Fruit fly (Drosophila melanogaster) whole organism, prepupa: Measurements from ENCODE around the gene CG33271.
A peak's percentile ranks its signal among the peaks of the same experiment; 100 is the strongest.

Experiments used
- Blimp-1 ChIP-seq: fragments of 200-800 bp; sonication (Bioruptor generic); optimal IDR thresholded peaks from 3 replicates; lab custom pipeline; 2017; ENCODE audit warnings: missing biosample characterization, missing genetic modification characterization, mild to moderate bottlenecking, moderate library complexity, missing genetic modification reagents
- CG10631 ChIP-seq: fragments of 200-800 bp; sonication (Bioruptor generic); optimal IDR thresholded peaks from 2 replicates; lab custom pipeline; 2016; ENCODE audit warnings: missing biosample characterization, missing genetic modification characterization
- CG11294 ChIP-seq: fragments of 200-800 bp; sonication (Bioruptor generic); IDR thresholded peaks from 2 replicates; pipeline ENCODE4 v1.3.6; 2022; ENCODE audit warnings: missing biosample characterization, missing genetic modification characterization
- CG3032 ChIP-seq: fragments of 200-800 bp; optimal IDR thresholded peaks from 2 replicates; lab custom pipeline; 2019; ENCODE audit warnings: missing biosample characterization, mild to moderate bottlenecking, missing genetic modification characterization, moderate library complexity
- CG34406 ChIP-seq: fragments of 200-800 bp; sonication (Bioruptor generic); optimal IDR thresholded peaks from 3 replicates; lab custom pipeline; 2016; ENCODE audit warnings: missing biosample characterization, missing genetic modification characterization
- CG3919 ChIP-seq: fragments of 200-800 bp; sonication (Bioruptor generic); optimal IDR thresholded peaks from 3 replicates; lab custom pipeline; 2016; ENCODE audit warnings: missing biosample characterization, missing genetic modification characterization
- CG6163 ChIP-seq: fragments of 200-800 bp; sonication (Bioruptor generic); IDR thresholded peaks from 3 replicates; pipeline ENCODE4 v1.3.6; 2022; ENCODE audit warnings: missing biosample characterization, missing genetic modification characterization
- CG6792 ChIP-seq: fragments of 200-800 bp; sonication (Bioruptor generic); optimal IDR thresholded peaks from 3 replicates; lab custom pipeline; 2016; ENCODE audit warnings: missing biosample characterization, missing genetic modification characterization
- CG6854 ChIP-seq: fragments of 200-800 bp; sonication (Bioruptor generic); optimal IDR thresholded peaks from 2 replicates; lab custom pipeline; 2017; ENCODE audit warnings: missing biosample characterization, mild to moderate bottlenecking, missing genetic modification characterization
- CG8319 ChIP-seq: fragments of 200-800 bp; sonication (Bioruptor generic); optimal IDR thresholded peaks from 3 replicates; lab custom pipeline; 2016; ENCODE audit warnings: missing biosample characterization, missing genetic modification characterization
- CG9139 ChIP-seq: fragments of 200-800 bp; sonication (Bioruptor generic); optimal IDR thresholded peaks from 3 replicates; lab custom pipeline; 2017; ENCODE audit warnings: missing biosample characterization, mild to moderate bottlenecking, missing genetic modification characterization
- Eip78C ChIP-seq: fragments of 200-800 bp; sonication (Bioruptor generic); peaks from one replicate; lab custom pipeline; 2016; ENCODE audit warnings: missing biosample characterization, missing genetic modification characterization
- Eip93F ChIP-seq: fragments of 200-800 bp; sonication (Bioruptor generic); optimal IDR thresholded peaks from 2 replicates; lab custom pipeline; 2016; ENCODE audit warnings: missing biosample characterization, mild to moderate bottlenecking, missing genetic modification characterization
- Ets21C ChIP-seq: fragments of 200-800 bp; sonication (Bioruptor generic); optimal IDR thresholded peaks from 3 replicates; lab custom pipeline; 2016; ENCODE audit warnings: missing biosample characterization, missing genetic modification characterization
- Ets96B ChIP-seq: fragments of 200-800 bp; optimal IDR thresholded peaks from 2 replicates; lab custom pipeline; 2019; ENCODE audit warnings: missing biosample characterization, mild to moderate bottlenecking, missing genetic modification characterization, moderate library complexity
- Gug ChIP-seq: fragments of 200-800 bp; sonication (Bioruptor generic); IDR thresholded peaks from 2 replicates; pipeline ENCODE4 v1.3.6; 2022; ENCODE audit warnings: missing biosample characterization, missing genetic modification characterization
- Hr38 ChIP-seq: sonication (Bioruptor generic); optimal IDR thresholded peaks from 2 replicates; lab custom pipeline; 2016; ENCODE audit warnings: missing biosample characterization, missing genetic modification characterization
- Hr39 ChIP-seq: fragments of 200-800 bp; sonication (Bioruptor generic); optimal IDR thresholded peaks from 2 replicates; lab custom pipeline; 2016; ENCODE audit warnings: missing biosample characterization, missing genetic modification characterization
- Hr4 ChIP-seq: fragments of 200-800 bp; sonication (Bioruptor generic); optimal IDR thresholded peaks from 3 replicates; lab custom pipeline; 2016; ENCODE audit warnings: missing biosample characterization, missing genetic modification characterization
- Lpt ChIP-seq: fragments of 200-800 bp; sonication (Bioruptor generic); optimal IDR thresholded peaks from 3 replicates; lab custom pipeline; 2016; ENCODE audit warnings: missing biosample characterization, missing genetic modification characterization
- OdsH ChIP-seq: fragments of 200-800 bp; sonication (Bioruptor generic); optimal IDR thresholded peaks from 3 replicates; lab custom pipeline; 2016; ENCODE audit warnings: missing biosample characterization, missing genetic modification characterization
- Sox102F ChIP-seq: fragments of 200-800 bp; sonication (Bioruptor generic); optimal IDR thresholded peaks from 2 replicates; lab custom pipeline; 2016; ENCODE audit warnings: missing biosample characterization, mild to moderate bottlenecking, missing genetic modification characterization
- Sox14 ChIP-seq: fragments of 200-800 bp; sonication (Bioruptor generic); optimal IDR thresholded peaks from 3 replicates; lab custom pipeline; 2016; ENCODE audit warnings: missing biosample characterization, missing genetic modification characterization
- Sox15 ChIP-seq: fragments of 200-800 bp; sonication (Bioruptor generic); optimal IDR thresholded peaks from 3 replicates; lab custom pipeline; 2016; ENCODE audit warnings: missing biosample characterization, missing genetic modification characterization
- acj6 ChIP-seq: fragments of 200-800 bp; sonication (Bioruptor generic); optimal IDR thresholded peaks from 3 replicates; lab custom pipeline; 2016; ENCODE audit warnings: missing biosample characterization, missing genetic modification characterization
- cyc ChIP-seq: fragments of 200-800 bp; sonication (Bioruptor generic); optimal IDR thresholded peaks from 3 replicates; lab custom pipeline; 2016; ENCODE audit warnings: missing biosample characterization, missing genetic modification characterization
- dac ChIP-seq: fragments of 200-800 bp; sonication (Bioruptor generic); optimal IDR thresholded peaks from 2 replicates; lab custom pipeline; 2017; ENCODE audit warnings: missing biosample characterization, mild to moderate bottlenecking, missing genetic modification characterization
- dsx ChIP-seq: fragments of 200-800 bp; optimal IDR thresholded peaks from 3 replicates; lab custom pipeline; 2019; ENCODE audit warnings: missing biosample characterization, mild to moderate bottlenecking, missing genetic modification characterization, moderate library complexity; ENCODE audit not compliant: poor library complexity, severe bottlenecking
- eg ChIP-seq: fragments of 200-800 bp; sonication (Bioruptor generic); IDR thresholded peaks from 3 replicates; pipeline ENCODE4 v1.3.6; 2022; ENCODE audit warnings: missing biosample characterization, missing genetic modification characterization
- esn ChIP-seq: fragments of 200-800 bp; sonication (Bioruptor generic); optimal IDR thresholded peaks from 2 replicates; lab custom pipeline; 2016; ENCODE audit warnings: missing biosample characterization, mild to moderate bottlenecking, missing genetic modification characterization, moderate library complexity
- fd85E ChIP-seq: fragments of 200-800 bp; sonication (Bioruptor generic); optimal IDR thresholded peaks from 3 replicates; lab custom pipeline; 2016; ENCODE audit warnings: missing biosample characterization, missing genetic modification characterization
- lz ChIP-seq: fragments of 200-800 bp; sonication (Bioruptor generic); optimal IDR thresholded peaks from 3 replicates; lab custom pipeline; 2016; ENCODE audit warnings: missing biosample characterization, missing genetic modification characterization
- pdm3 ChIP-seq: fragments of 200-800 bp; sonication (Bioruptor generic); optimal IDR thresholded peaks from 3 replicates; lab custom pipeline; 2016; ENCODE audit warnings: missing biosample characterization, missing genetic modification characterization
- salr ChIP-seq, 2 experiments: fragments of 200-800 bp; sonication (Bioruptor generic); optimal IDR thresholded peaks; 3 replicates each; lab custom pipeline; 2016 to 2018; ENCODE audit warnings: missing biosample characterization in 2 of 2, missing genetic modification characterization in 2 of 2, mild to moderate bottlenecking in 1 of 2
- spab ChIP-seq: fragments of 200-800 bp; sonication (Bioruptor generic); optimal IDR thresholded peaks from 2 replicates; lab custom pipeline; 2017; ENCODE audit warnings: missing biosample characterization, mild to moderate bottlenecking, missing genetic modification characterization, missing genetic modification reagents
- svp ChIP-seq: fragments of 200-800 bp; sonication (Bioruptor generic); peaks from one replicate; lab custom pipeline; 2016; ENCODE audit warnings: missing biosample characterization, missing genetic modification characterization
- topi ChIP-seq: fragments of 200-800 bp; sonication (Bioruptor generic); optimal IDR thresholded peaks from 3 replicates; lab custom pipeline; 2016; ENCODE audit warnings: missing biosample characterization, missing genetic modification characterization

The CG33271 gene

dm6 chr3L:11623245-11623883 lies 46.1 kb upstream of the CG33271 start (continued):
- TF ChIP-seq cyc (no peak), spab (GFP tag; lab: Kevin White, UChicago) (no peak), CG10631 (GFP tag; lab: Kevin White, UChicago) (no peak), Ets96B (tag; lab: Kevin White, UChicago) (no peak), CG3919 (no peak), CG6792 (no peak), eg (GFP tag; lab: Robert Waterston, UW) (no peak), Sox15 (GFP tag; lab: Kevin White, UChicago) (no peak), dsx (GFP tag; lab: Kevin White, UChicago) (peak; percentile 35), Sox14 (no peak), salr (GFP tag; optimal IDR thresholded peaks at IDR 0.05; lab: Kevin White, UChicago) (no peak), Eip93F (GFP tag; lab: Kevin White, UChicago) (peak; percentile 64), svp (peak; percentile 50), CG6854 (GFP tag; lab: Kevin White, UChicago) (peak; percentile 48), Blimp-1 (GFP tag; lab: Kevin White, UChicago) (no peak), Hr38 (GFP tag; lab: Kevin White, UChicago) (no peak)

- no peak for TF ChIP-seq acj6 (GFP tag; lab: Kevin White, UChicago)
- no peak for TF ChIP-seq CG3919
- no peak for TF ChIP-seq Hr38 (GFP tag; lab: Kevin White, UChicago)
- TF ChIP-seq svp: no peak
- no peak for TF ChIP-seq Ets96B (tag; lab: Kevin White, UChicago)
- no peak for TF ChIP-seq Sox15 (GFP tag; lab: Kevin White, UChicago)
- TF ChIP-seq CG6854 (GFP tag; lab: Kevin White, UChicago): no peak
- no peak for TF ChIP-seq CG9139 (GFP tag; lab: Kevin White, UChicago)
- no peak for TF ChIP-seq CG3032 (tag; lab: Kevin White, UChicago)
- TF ChIP-seq esn (GFP tag; lab: Kevin White, UChicago): no peak
- no peak for TF ChIP-seq pdm3 (GFP tag; lab: Kevin White, UChicago)
- no peak for TF ChIP-seq cyc
- no peak for TF ChIP-seq topi (GFP tag; lab: Kevin White, UChicago)
- no peak for TF ChIP-seq Lpt (GFP tag; lab: Kevin White, UChicago)
- TF ChIP-seq dsx (GFP tag; lab: Kevin White, UChicago): no peak
- TF ChIP-seq CG6792: no peak
- TF ChIP-seq Eip78C (GFP tag; lab: Kevin White, UChicago): no peak
- no peak for TF ChIP-seq Hr4
- TF ChIP-seq, all 60 proteins: peak for 0
Observed at dm6 chr3L:11622750-11623149, 45.5 kb upstream of the CG33271 start.

dm6 chr3L:11620001-11620400 lies 42.7 kb upstream of the CG33271 start, which contains the start of gene Muc68Ca:
TSS of gene Muc68Ca (minus strand) at chr3L:11620101.
- TF ChIP-seq CG6163 (GFP tag; lab: Robert Waterston, UW) (no peak), Sox15 (GFP tag; lab: Kevin White, UChicago) (no peak), Hr39 (GFP tag; lab: Kevin White, UChicago) (no peak), CG11294 (no peak), Lpt (GFP tag; lab: Kevin White, UChicago) (no peak), Ets21C (GFP tag; lab: Kevin White, UChicago) (no peak), CG34406 (GFP tag; lab: Kevin White, UChicago) (no peak), Sox102F (GFP tag; lab: Kevin White, UChicago) (no peak), pdm3 (GFP tag; lab: Kevin White, UChicago) (no peak), lz (GFP tag; lab: Kevin White, UChicago) (no peak), Gug (GFP tag; lab: Robert Waterston, UW) (no peak), salr (GFP tag; optimal IDR thresholded peaks at IDR 0.05; lab: Kevin White, UChicago) (no peak), fd85E (GFP tag; lab: Kevin White, UChicago) (no peak), esn (GFP tag; lab: Kevin White, UChicago) (no peak), dac (GFP tag; lab: Kevin White, UChicago) (no peak), OdsH (GFP tag; lab: Kevin White, UChicago) (no peak), CG10631 (GFP tag; lab: Kevin White, UChicago) (no peak), CG3919 (no peak), CG8319 (no peak)
